Worm (Caenorhabditis elegans) whole organism, L1 larva: ENCODE measurements around the gene Y73C8C.4.

Source experiments
- aly-2 ChIP-seq: fragments of 150-350 bp; optimal IDR thresholded peaks from 2 replicates; lab custom pipeline; 2014; ENCODE audit warnings: missing biosample characterization, missing genetic modification characterization
- ceh-8 ChIP-seq: fragments of 200-800 bp; sonication (Bioruptor generic); optimal IDR thresholded peaks from 2 replicates; lab custom pipeline; 2018; ENCODE audit warnings: mild to moderate bottlenecking, missing genetic modification characterization, moderate library complexity, missing compliant biosample characterization
- elt-3 ChIP-seq, 6 experiments: fragments of 150-350 bp in 1 of 6; sonication (generic microtip); optimal IDR thresholded peaks; 2 replicates each; lab custom pipeline; 2017 to 2018; ENCODE audit warnings: missing biosample characterization in 6 of 6, missing genetic modification characterization in 6 of 6, inconsistent platforms in 1 of 6
- lsy-2 ChIP-seq, 2 experiments: fragments of 150-350 bp; optimal IDR thresholded peaks; 2 replicates each; lab custom pipeline; 2014; ENCODE audit warnings: missing biosample characterization in 2 of 2, missing genetic modification characterization in 2 of 2
- unc-86 ChIP-seq: sonication (generic microtip); optimal IDR thresholded peaks from 2 replicates; lab custom pipeline; 2016; ENCODE audit warnings: missing genetic modification characterization, missing compliant biosample characterization

- TF ChIP-seq aly-2 (tag; lab: Kevin White, UChicago) = no peak
- no peak for TF ChIP-seq lsy-2 (tag; optimal IDR thresholded peaks at IDR 0.05; lab: Kevin White, UChicago)
- no peak for TF ChIP-seq ceh-8 (GFP tag; lab: Kevin White, UChicago)
- no peak for TF ChIP-seq elt-3 (tag; optimal IDR thresholded peaks at IDR 0.05; lab: Kevin White, UChicago)
- no peak for TF ChIP-seq unc-86 (tag; lab: Kevin White, UChicago)
Observed at ce11 chrV:3107450-3107849, 5.5 kb upstream of the Y73C8C.4 start, which contains the start of gene str-68.
